Worm (Caenorhabditis elegans): ENCODE measurements around the gene nstp-3.

DNA sequence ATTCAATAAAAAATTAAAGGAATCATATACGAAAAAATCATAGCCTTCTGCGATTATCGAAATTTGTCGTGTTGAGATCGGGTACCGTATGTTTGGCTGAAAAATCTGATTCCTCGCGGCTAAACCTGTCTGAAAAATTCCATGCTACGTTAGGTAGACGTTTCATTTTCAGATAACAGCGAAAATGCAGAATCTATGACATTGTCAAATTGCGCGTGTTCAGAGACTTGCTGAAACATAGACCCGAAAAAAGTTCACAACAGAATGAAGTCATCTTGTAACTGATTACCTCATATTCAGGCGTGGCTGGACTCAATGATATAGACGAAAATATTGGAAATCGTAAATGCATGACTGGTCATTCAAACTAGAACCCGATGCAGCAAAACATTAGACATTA lies 35.5 kb upstream of the nstp-3 start, which contains the start of gene srh-76:
- TF ChIP-seq flt-1 (GFP tag; IDR thresholded peaks at IDR 0.05), result no peak
- TF ChIP-seq ref-1 (GFP tag; conservative IDR thresholded peaks at IDR 0.05), result no peak
- no peak for TF ChIP-seq ztf-23 (GFP tag; IDR thresholded peaks at IDR 0.05)
- TF ChIP-seq cog-1 (tag; optimal IDR thresholded peaks at IDR 0.05), result no peak
- TF ChIP-seq ztf-29 (GFP tag; IDR thresholded peaks at IDR 0.05), result no peak
- TF ChIP-seq tab-1 (GFP tag; IDR thresholded peaks at IDR 0.05), result no peak
- TF ChIP-seq med-1 (GFP tag; optimal IDR thresholded peaks at IDR 0.05; ENCODE audit: insufficient read depth), result no peak

Measured in whole organism, midembryonic.